Fruit fly (Drosophila melanogaster): ENCODE measurements around the gene Indy-2.

DNA sequence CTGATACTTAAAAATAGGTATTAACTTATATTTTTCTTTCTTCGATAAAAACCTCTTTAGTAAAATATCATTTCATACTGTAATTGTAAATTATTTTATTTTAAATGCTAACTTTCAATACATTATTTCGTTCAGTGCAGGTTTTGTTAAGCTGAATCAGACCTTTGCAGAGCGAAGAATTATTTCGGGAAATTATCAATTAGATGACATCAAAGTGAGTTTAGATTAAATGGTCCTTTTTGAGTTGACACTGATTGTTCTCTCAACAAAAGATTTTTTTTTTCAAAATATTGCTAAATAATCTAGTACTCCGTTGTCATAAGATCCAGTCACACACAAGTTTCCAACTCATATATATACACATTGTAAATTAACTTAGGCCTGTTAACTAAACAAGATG lies at the start of gene Indy-2, which contains the start of gene CG33934:
- TF ChIP-seq CTCF (optimal IDR thresholded peaks at IDR 0.05) (no peak), CG8478 (optimal IDR thresholded peaks at IDR 0.05) (no peak)
